Worm (Caenorhabditis elegans) whole organism, L1 larva: ENCODE measurements around the gene nlp-14.

Source experiments
- aly-2 ChIP-seq: fragments of 150-350 bp; optimal IDR thresholded peaks from 2 replicates; lab custom pipeline; 2014; ENCODE audit warnings: missing biosample characterization, missing genetic modification characterization
- elt-3 ChIP-seq, 6 experiments: fragments of 150-350 bp in 1 of 6; sonication (generic microtip); optimal IDR thresholded peaks; 2 replicates each; lab custom pipeline; 2017 to 2018; ENCODE audit warnings: missing biosample characterization in 6 of 6, missing genetic modification characterization in 6 of 6, inconsistent platforms in 1 of 6
- fkh-10 ChIP-seq: sonication (generic microtip); optimal IDR thresholded peaks from 2 replicates; lab custom pipeline; 2017; ENCODE audit warnings: missing biosample characterization, missing genetic modification reagents, missing genetic modification characterization
- jun-1 ChIP-seq: fragments of 150-350 bp; optimal IDR thresholded peaks from 2 replicates; lab custom pipeline; 2014; ENCODE audit warnings: missing biosample characterization, missing genetic modification reagents, missing genetic modification characterization
- mdl-1 ChIP-seq, 2 experiments: fragments of 150-350 bp; optimal IDR thresholded peaks; 2 replicates each; lab custom pipeline; 2014 to 2017; ENCODE audit warnings: missing biosample characterization in 2 of 2, missing genetic modification characterization in 2 of 2, inconsistent platforms in 1 of 2
- nhr-12 ChIP-seq: sonication (generic microtip); optimal IDR thresholded peaks from 2 replicates; lab custom pipeline; 2017; ENCODE audit warnings: missing biosample characterization, missing genetic modification characterization
- skn-1 ChIP-seq: fragments of 150-350 bp; optimal IDR thresholded peaks from 2 replicates; lab custom pipeline; 2014; ENCODE audit warnings: missing biosample characterization, missing genetic modification characterization
- sptf-1 ChIP-seq: fragments of 150-350 bp; optimal IDR thresholded peaks from 2 replicates; lab custom pipeline; 2014; ENCODE audit warnings: missing biosample characterization, missing genetic modification characterization
- zag-1 ChIP-seq: fragments of 150-350 bp; optimal IDR thresholded peaks from 2 replicates; lab custom pipeline; 2014; ENCODE audit warnings: missing biosample characterization, missing genetic modification characterization

DNA sequence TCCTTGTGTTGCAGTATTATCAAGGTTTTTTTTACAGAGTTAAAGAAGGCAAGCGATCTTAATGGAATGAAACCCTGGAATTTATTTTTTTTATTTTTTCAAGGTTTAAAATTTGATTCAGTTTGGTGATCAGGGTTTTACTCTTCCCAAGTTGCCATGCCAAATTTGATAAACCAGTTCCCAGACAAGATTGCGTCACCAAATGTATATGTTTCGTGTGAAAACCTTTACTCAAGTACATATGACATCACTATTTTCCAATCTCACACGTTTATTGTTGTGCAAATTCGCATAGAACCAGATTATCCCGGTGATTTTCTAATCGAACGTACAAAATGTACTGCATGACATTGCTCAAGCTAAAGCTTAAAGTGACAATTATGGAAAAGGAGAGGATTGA, 40.5 kb downstream of the nlp-14 start:
- TF ChIP-seq mdl-1 (tag; optimal IDR thresholded peaks at IDR 0.05; lab: Kevin White, UChicago), result no peak
- no peak for TF ChIP-seq elt-3 (tag; optimal IDR thresholded peaks at IDR 0.05; lab: Kevin White, UChicago)
- TF ChIP-seq nhr-12 (tag; lab: Kevin White, UChicago), result no peak
- TF ChIP-seq fkh-10, result no peak
- TF ChIP-seq aly-2 (tag; lab: Kevin White, UChicago), result no peak
- no peak for TF ChIP-seq jun-1 (tag; lab: Kevin White, UChicago)
- no peak for TF ChIP-seq skn-1
- no peak for TF ChIP-seq sptf-1
- no peak for TF ChIP-seq zag-1 (tag; lab: Kevin White, UChicago)
